Fruit fly (Drosophila melanogaster) whole organism, embryonic: ENCODE data around the gene Rab23.
A peak's percentile ranks its signal among the peaks of the same experiment; 100 is the strongest.

Source experiments
- ATbp ChIP-seq: fragments of 200-800 bp; sonication (Bioruptor generic); optimal IDR thresholded peaks from 2 replicates; lab custom pipeline; 2017; ENCODE audit warnings: missing biosample characterization, mild to moderate bottlenecking, missing genetic modification characterization, missing genetic modification reagents
- Bdp1 ChIP-seq: fragments of 200-800 bp; sonication (Bioruptor generic); optimal IDR thresholded peaks from 3 replicates; lab custom pipeline; 2016; ENCODE audit warnings: missing biosample characterization, missing genetic modification characterization
- CG10321 ChIP-seq: fragments of 200-800 bp; sonication (Bioruptor generic); IDR thresholded peaks from 2 replicates; pipeline ENCODE4 v1.3.6; 2022; ENCODE audit warnings: missing biosample characterization, missing genetic modification characterization
- CG11093 ChIP-seq: fragments of 200-800 bp; sonication (Bioruptor generic); IDR thresholded peaks from 3 replicates; pipeline ENCODE4 v1.3.6; 2022; ENCODE audit warnings: missing biosample characterization, missing genetic modification characterization
- CG11723 ChIP-seq: fragments of 200-800 bp; sonication (Bioruptor generic); optimal IDR thresholded peaks from 2 replicates; lab custom pipeline; 2017; ENCODE audit warnings: missing biosample characterization, mild to moderate bottlenecking, missing genetic modification characterization
- CG15073 ChIP-seq: fragments of 200-800 bp; sonication (Bioruptor generic); optimal IDR thresholded peaks from 2 replicates; lab custom pipeline; 2016; ENCODE audit warnings: missing biosample characterization, missing genetic modification characterization
- CG15269 ChIP-seq: fragments of 200-800 bp; sonication (Bioruptor generic); optimal IDR thresholded peaks from 2 replicates; lab custom pipeline; 2018; ENCODE audit warnings: missing biosample characterization, mild to moderate bottlenecking, missing genetic modification characterization, moderate library complexity
- CG1602 ChIP-seq: fragments of 200-800 bp; sonication (Bioruptor generic); optimal IDR thresholded peaks from 3 replicates; lab custom pipeline; 2016; ENCODE audit warnings: missing biosample characterization, missing genetic modification characterization
- CG1792 ChIP-seq: fragments of 200-800 bp; sonication (Bioruptor generic); optimal IDR thresholded peaks from 2 replicates; lab custom pipeline; 2016; ENCODE audit warnings: missing biosample characterization, missing genetic modification characterization
- CG2202 ChIP-seq: fragments of 200-800 bp; sonication (Bioruptor generic); optimal IDR thresholded peaks from 2 replicates; lab custom pipeline; 2018; ENCODE audit warnings: missing biosample characterization, mild to moderate bottlenecking, missing genetic modification characterization
- CG30020 ChIP-seq: fragments of 200-800 bp; optimal IDR thresholded peaks from 2 replicates; lab custom pipeline; 2019; ENCODE audit warnings: missing biosample characterization, mild to moderate bottlenecking, missing genetic modification characterization, moderate library complexity
- CG30403 ChIP-seq: fragments of 200-800 bp; sonication (Bioruptor generic); optimal IDR thresholded peaks from 3 replicates; lab custom pipeline; 2016; ENCODE audit warnings: missing biosample characterization, missing genetic modification characterization
- CG33213 ChIP-seq: fragments of 200-800 bp; sonication (Bioruptor generic); optimal IDR thresholded peaks from 3 replicates; lab custom pipeline; 2016; ENCODE audit warnings: missing biosample characterization, missing genetic modification characterization
- CG5953 ChIP-seq: fragments of 200-800 bp; sonication (Bioruptor generic); IDR thresholded peaks from 2 replicates; pipeline ENCODE4 v1.3.6; 2022; ENCODE audit warnings: missing biosample characterization, missing genetic modification characterization
- CG6254 ChIP-seq: fragments of 200-800 bp; sonication (Bioruptor generic); optimal IDR thresholded peaks from 3 replicates; lab custom pipeline; 2017; ENCODE audit warnings: mild to moderate bottlenecking, missing biosample characterization, missing genetic modification reagents, missing genetic modification characterization
- CG7745 ChIP-seq: fragments of 200-800 bp; sonication (Bioruptor generic); optimal IDR thresholded peaks from 2 replicates; lab custom pipeline; 2018; ENCODE audit warnings: missing biosample characterization, mild to moderate bottlenecking, missing genetic modification characterization, moderate library complexity
- CG7839 ChIP-seq: fragments of 200-800 bp; sonication (Bioruptor generic); optimal IDR thresholded peaks from 3 replicates; lab custom pipeline; 2018; ENCODE audit warnings: missing biosample characterization, mild to moderate bottlenecking, missing genetic modification characterization, moderate library complexity
- CG8765 ChIP-seq: fragments of 200-800 bp; sonication (Bioruptor generic); IDR thresholded peaks from 2 replicates; pipeline ENCODE4 v1.3.6; 2022; ENCODE audit warnings: missing biosample characterization, missing genetic modification characterization
- CG8944 ChIP-seq: fragments of 200-800 bp; sonication (Bioruptor generic); optimal IDR thresholded peaks from 3 replicates; lab custom pipeline; 2016; ENCODE audit warnings: missing biosample characterization, missing genetic modification characterization
- Fer1 ChIP-seq: fragments of 200-800 bp; sonication (Bioruptor generic); optimal IDR thresholded peaks from 2 replicates; lab custom pipeline; 2017; ENCODE audit warnings: missing biosample characterization, mild to moderate bottlenecking, missing genetic modification characterization
- Meics ChIP-seq: fragments of 200-800 bp; sonication (Bioruptor generic); optimal IDR thresholded peaks from 2 replicates; lab custom pipeline; 2017; ENCODE audit warnings: missing biosample characterization, mild to moderate bottlenecking, missing genetic modification characterization
- Oli ChIP-seq: fragments of 200-800 bp; sonication (Bioruptor generic); optimal IDR thresholded peaks from 2 replicates; lab custom pipeline; 2018; ENCODE audit warnings: missing biosample characterization, mild to moderate bottlenecking, missing genetic modification characterization, moderate library complexity
- Poxn ChIP-seq: fragments of 200-800 bp; sonication (Bioruptor generic); IDR thresholded peaks from 2 replicates; pipeline ENCODE4 v1.3.6; 2022; ENCODE audit warnings: missing biosample characterization, missing genetic modification characterization
- Ssrp ChIP-seq: fragments of 200-800 bp; sonication (Bioruptor generic); optimal IDR thresholded peaks from 2 replicates; lab custom pipeline; 2018; ENCODE audit warnings: missing biosample characterization, mild to moderate bottlenecking, missing genetic modification characterization, moderate library complexity
- ap ChIP-seq: fragments of 200-800 bp; sonication (Bioruptor generic); IDR thresholded peaks from 2 replicates; pipeline ENCODE4 v1.3.6; 2022; ENCODE audit warnings: missing biosample characterization, missing genetic modification characterization
- cato ChIP-seq: fragments of 200-800 bp; sonication (Bioruptor generic); optimal IDR thresholded peaks from 2 replicates; lab custom pipeline; 2016; ENCODE audit warnings: missing biosample characterization, missing genetic modification characterization, borderline replicate concordance
- chif ChIP-seq, 2 experiments: fragments of 200-800 bp; sonication (Bioruptor generic); optimal IDR thresholded peaks; 3 replicates each; lab custom pipeline; 2016; ENCODE audit warnings: missing biosample characterization in 2 of 2, missing genetic modification characterization in 2 of 2
- da ChIP-seq: fragments of 200-800 bp; sonication (Bioruptor generic); optimal IDR thresholded peaks from 2 replicates; lab custom pipeline; 2016; ENCODE audit warnings: missing biosample characterization, missing genetic modification characterization
- dan ChIP-seq: fragments of 200-800 bp; sonication (Bioruptor generic); IDR thresholded peaks from 2 replicates; pipeline ENCODE4 v1.3.6; 2022; ENCODE audit warnings: missing biosample characterization, missing genetic modification characterization
- dm ChIP-seq: fragments of 200-800 bp; sonication (Bioruptor generic); optimal IDR thresholded peaks from 3 replicates; lab custom pipeline; 2016; ENCODE audit warnings: missing biosample characterization, missing genetic modification characterization
- ems ChIP-seq: fragments of 200-800 bp; sonication (Bioruptor generic); optimal IDR thresholded peaks from 3 replicates; lab custom pipeline; 2016; ENCODE audit warnings: missing biosample characterization, missing genetic modification characterization
- ewg ChIP-seq: fragments of 200-800 bp; sonication (Bioruptor generic); optimal IDR thresholded peaks from 3 replicates; lab custom pipeline; 2017; ENCODE audit warnings: mild to moderate bottlenecking, missing biosample characterization, missing genetic modification reagents, missing genetic modification characterization
- exex ChIP-seq: fragments of 200-800 bp; sonication (Bioruptor generic); optimal IDR thresholded peaks from 4 replicates; lab custom pipeline; 2018; ENCODE audit warnings: missing biosample characterization, mild to moderate bottlenecking, missing genetic modification characterization, moderate library complexity
- fd102C ChIP-seq: fragments of 200-800 bp; sonication (Bioruptor generic); optimal IDR thresholded peaks from 2 replicates; lab custom pipeline; 2018; ENCODE audit warnings: missing biosample characterization, mild to moderate bottlenecking, missing genetic modification characterization, moderate library complexity
- fd96Cb ChIP-seq: fragments of 200-800 bp; sonication (Bioruptor generic); optimal IDR thresholded peaks from 2 replicates; lab custom pipeline; 2018; ENCODE audit warnings: missing biosample characterization, mild to moderate bottlenecking, missing genetic modification characterization, moderate library complexity
- gsb ChIP-seq: fragments of 200-800 bp; sonication (Bioruptor generic); IDR thresholded peaks from 2 replicates; pipeline ENCODE4 v1.3.6; 2022; ENCODE audit warnings: missing biosample characterization, missing genetic modification characterization
- mld ChIP-seq: fragments of 200-800 bp; sonication (Bioruptor generic); IDR thresholded peaks from 3 replicates; pipeline ENCODE4 v1.3.6; 2022; ENCODE audit warnings: missing biosample characterization, missing genetic modification characterization; ENCODE audit not compliant: partially characterized antibody
- nerfin-2 ChIP-seq: fragments of 200-800 bp; sonication (Bioruptor generic); IDR thresholded peaks from 2 replicates; pipeline ENCODE4 v1.3.6; 2022; ENCODE audit warnings: missing biosample characterization, missing genetic modification characterization; ENCODE audit not compliant: partially characterized antibody
- onecut ChIP-seq: fragments of 200-800 bp; sonication (Bioruptor generic); IDR thresholded peaks from 2 replicates; pipeline ENCODE4 v1.3.6; 2022; ENCODE audit warnings: missing biosample characterization, missing genetic modification characterization
- phol ChIP-seq: fragments of 200-800 bp; sonication (Bioruptor generic); optimal IDR thresholded peaks from 3 replicates; lab custom pipeline; 2018; ENCODE audit warnings: missing biosample characterization, mild to moderate bottlenecking, missing genetic modification characterization, moderate library complexity
- prd ChIP-seq, 3 experiments: fragments of >200 bp in 2 of 3; fragments of 200-800 bp in 1 of 3; sonication (Bioruptor generic) in 1 of 3; optimal IDR thresholded peaks in 2 of 3; IDR thresholded peaks in 1 of 3; 2 replicates in 2 of 3; 3 replicates in 1 of 3; pipeline versions ENCODE4 v1.3.6 to Lab custom; 2017 to 2022; ENCODE audit warnings: missing biosample characterization in 1 of 3, missing genetic modification characterization in 1 of 3
- psq ChIP-seq: fragments of 200-800 bp; sonication (Bioruptor generic); optimal IDR thresholded peaks from 2 replicates; lab custom pipeline; 2017; ENCODE audit warnings: missing biosample characterization, missing genetic modification characterization
- pzg ChIP-seq: fragments of 200-800 bp; sonication (Bioruptor generic); optimal IDR thresholded peaks from 3 replicates; lab custom pipeline; 2018; ENCODE audit warnings: missing biosample characterization, mild to moderate bottlenecking, missing genetic modification characterization, moderate library complexity
- shn ChIP-seq: fragments of 200-800 bp; sonication (Bioruptor generic); optimal IDR thresholded peaks from 3 replicates; lab custom pipeline; 2016; ENCODE audit warnings: missing biosample characterization, missing genetic modification characterization
- sob ChIP-seq: fragments of 200-800 bp; sonication (Bioruptor generic); IDR thresholded peaks from 2 replicates; pipeline ENCODE4 v1.3.6; 2022; ENCODE audit warnings: missing biosample characterization, missing genetic modification characterization
- tna ChIP-seq: fragments of 200-800 bp; sonication (Bioruptor generic); IDR thresholded peaks from 2 replicates; pipeline ENCODE4 v1.3.6; 2022; ENCODE audit warnings: missing biosample characterization, missing genetic modification characterization; ENCODE audit not compliant: partially characterized antibody
- tup ChIP-seq: fragments of 200-800 bp; sonication (Bioruptor generic); optimal IDR thresholded peaks from 2 replicates; lab custom pipeline; 2016; ENCODE audit warnings: missing biosample characterization, mild to moderate bottlenecking, missing genetic modification characterization, moderate library complexity
- wek ChIP-seq: fragments of 200-800 bp; sonication (Bioruptor generic); optimal IDR thresholded peaks from 3 replicates; lab custom pipeline; 2018; ENCODE audit warnings: missing biosample characterization, mild to moderate bottlenecking, missing genetic modification characterization, moderate library complexity

The Rab23 gene

dm6 chr3R:5686049-5686757 is 969 bp upstream of the Rab23 start (continued):
- TF ChIP-seq gsb (GFP tag; lab: Robert Waterston, UW) (no peak), CG30403 (GFP tag; lab: Kevin White, UChicago) (peak; percentile 48), CG10321 (no peak), ewg (GFP tag; lab: Kevin White, UChicago) (no peak), da (GFP tag; lab: Kevin White, UChicago) (no peak), dm (GFP tag; lab: Kevin White, UChicago) (peak; percentile 16), Meics (GFP tag; lab: Kevin White, UChicago) (peak; percentile 68), Fer1 (GFP tag; lab: Kevin White, UChicago) (peak; percentile 74), CG5953 (GFP tag; lab: Robert Waterston, UW) (no peak), CG1602 (peak; percentile 18), CG15073 (GFP tag; lab: Kevin White, UChicago) (no peak), CG8944 (GFP tag; lab: Kevin White, UChicago) (peak; percentile 34), fd96Cb (tag; lab: Kevin White, UChicago) (peak; percentile 58), cato (GFP tag; lab: Kevin White, UChicago) (no peak), CG1792 (GFP tag; lab: Kevin White, UChicago) (no peak), tna (GFP tag; lab: Robert Waterston, UW) (no peak), Poxn (GFP tag; lab: Robert Waterston, UW) (no peak), chif (GFP tag; optimal IDR thresholded peaks at IDR 0.05; lab: Kevin White, UChicago) (peak in 1 of 2 experiments; percentile 22), Oli (tag; lab: Kevin White, UChicago) (peak; percentile 60), psq (no peak), prd (optimal IDR thresholded peaks at IDR 0.05; lab: Kevin White, UChicago) (no peak), prd (GFP tag; IDR thresholded peaks at IDR 0.05; lab: Robert Waterston, UW) (peak; percentile 66; the same call in 2 of the 3 replicates), CG6254 (peak; percentile 14), CG33213 (peak; percentile 24), ATbp (GFP tag; lab: Kevin White, UChicago) (peak; percentile 52), CG7839 (tag; lab: Kevin White, UChicago) (peak; percentile 70), CG11723 (GFP tag; lab: Kevin White, UChicago) (no peak), mld (no peak), wek (no peak), fd102C (GFP tag; lab: Kevin White, UChicago) (no peak), pzg (GFP tag; lab: Kevin White, UChicago) (no peak), onecut (GFP tag; lab: Robert Waterston, UW) (no peak; the same call in 1 of the 2 replicates), Bdp1 (GFP tag; lab: Kevin White, UChicago) (no peak), CG2202 (tag; lab: Kevin White, UChicago) (no peak), CG8765 (GFP tag; lab: Robert Waterston, UW) (no peak), sob (GFP tag; lab: Robert Waterston, UW) (peak; percentile 42; the same call in 1 of the 2 replicates), phol (peak; percentile 46), CG7745 (tag; lab: Kevin White, UChicago) (no peak), shn (GFP tag; lab: Kevin White, UChicago) (no peak), Ssrp (peak; percentile 47), CG11093 (0 out of 3 replicates have a peak, but pooled peaks have one; percentile 26), dan (GFP tag; lab: Robert Waterston, UW) (no peak), nerfin-2 (GFP tag; lab: Robert Waterston, UW) (no peak), CG15269 (tag; lab: Kevin White, UChicago) (peak; percentile 68), ems (peak; percentile 9), CG30020 (tag; lab: Kevin White, UChicago) (no peak), tup (GFP tag; lab: Kevin White, UChicago) (no peak), ap (GFP tag; lab: Robert Waterston, UW) (no peak; the same call in 1 of the 2 replicates), exex (no peak)
